Worm (Caenorhabditis elegans): Measurements from ENCODE around the gene K12H4.7.

K12H4.7 gene

ce11 chrIII:8027942-8028341, 22.9 kb downstream of the K12H4.7 start, which contains the start of gene mdt-30:
mdt-30 (minus strand) TSS chrIII:8028042.
- TF ChIP-seq lsy-2 (tag; optimal IDR thresholded peaks at IDR 0.05) = no peak
- no peak for TF ChIP-seq lin-13 (GFP tag; optimal IDR thresholded peaks at IDR 0.05)

- TF ChIP-seq ztf-11 (tag; optimal IDR thresholded peaks at IDR 0.05) (no peak), nhr-10 (tag; optimal IDR thresholded peaks at IDR 0.05) (no peak), fos-1 (tag; optimal IDR thresholded peaks at IDR 0.05) (no peak), Y55F3AM.14 (GFP tag; optimal IDR thresholded peaks at IDR 0.05) (no peak), nhr-23 (tag; optimal IDR thresholded peaks at IDR 0.05) (no peak), sem-4 (tag; optimal IDR thresholded peaks at IDR 0.05) (no peak), ceh-82 (tag; optimal IDR thresholded peaks at IDR 0.05) (no peak)
These were observed 28.8 kb downstream of the K12H4.7 start, which contains the start of gene F44B9.2 for ce11 chrIII:8022077-8022476. F44B9.2 (plus strand) TSS chrIII:8022463.

- peak; percentile 71 for TF ChIP-seq sma-9 (GFP tag; optimal IDR thresholded peaks at IDR 0.05)
- no peak for TF ChIP-seq sma-9 (tag; optimal IDR thresholded peaks at IDR 0.05)
- no peak for TF ChIP-seq egl-27 (tag; optimal IDR thresholded peaks at IDR 0.05)
- TF ChIP-seq blmp-1 (tag; optimal IDR thresholded peaks at IDR 0.05; ENCODE audit: insufficient read depth) = no peak
- no peak for TF ChIP-seq snpc-4 (tag; optimal IDR thresholded peaks at IDR 0.05)
- peak; percentile 63 for TF ChIP-seq mab-5 (tag; optimal IDR thresholded peaks at IDR 0.05)
- peak; percentile 51 for TF ChIP-seq lin-11 (tag; optimal IDR thresholded peaks at IDR 0.05)
- TF ChIP-seq crh-2 (tag; optimal IDR thresholded peaks at IDR 0.05) = peak; percentile 83
- no peak for TF ChIP-seq lin-39 (tag; optimal IDR thresholded peaks at IDR 0.05)
- TF ChIP-seq unc-62 (GFP tag; optimal IDR thresholded peaks at IDR 0.05) = no peak
- no peak for TF ChIP-seq peb-1 (tag; optimal IDR thresholded peaks at IDR 0.05)
- no peak for TF ChIP-seq mdl-1 (tag; optimal IDR thresholded peaks at IDR 0.05)
- TF ChIP-seq ZK546.5 (tag; optimal IDR thresholded peaks at IDR 0.05) = no peak
- no peak for TF ChIP-seq nhr-12 (tag; optimal IDR thresholded peaks at IDR 0.05)
- no peak for TF ChIP-seq ceh-82 (tag; optimal IDR thresholded peaks at IDR 0.05)
- no peak for TF ChIP-seq ztf-11 (tag; optimal IDR thresholded peaks at IDR 0.05)
- TF ChIP-seq sem-4 (tag; optimal IDR thresholded peaks at IDR 0.05) = peak; percentile 51
- TF ChIP-seq dmd-4 (tag; optimal IDR thresholded peaks at IDR 0.05) = no peak
- no peak for TF ChIP-seq nhr-77 (tag; optimal IDR thresholded peaks at IDR 0.05)
- no peak for TF ChIP-seq Y55F3AM.14 (GFP tag; optimal IDR thresholded peaks at IDR 0.05)
- TF ChIP-seq unc-39 (tag; optimal IDR thresholded peaks at IDR 0.05) = no peak
- TF ChIP-seq nhr-10 (tag; optimal IDR thresholded peaks at IDR 0.05) = no peak
- peak; percentile 74 for TF ChIP-seq nhr-25 (tag; optimal IDR thresholded peaks at IDR 0.05)
- TF ChIP-seq ama-1 (optimal IDR thresholded peaks at IDR 0.05) = no peak
- peak; percentile 82 for TF ChIP-seq nhr-129 (tag; optimal IDR thresholded peaks at IDR 0.05)
- TF ChIP-seq lin-13 (GFP tag; optimal IDR thresholded peaks at IDR 0.05) = peak; percentile 85
- no peak for TF ChIP-seq R02D3.7 (tag; optimal IDR thresholded peaks at IDR 0.05)
- peak; percentile 16 for TF ChIP-seq zag-1 (tag; optimal IDR thresholded peaks at IDR 0.05)
- TF ChIP-seq elt-1 (tag; optimal IDR thresholded peaks at IDR 0.05) = no peak
- TF ChIP-seq nhr-21 (tag; optimal IDR thresholded peaks at IDR 0.05) = peak; percentile 58
- TF ChIP-seq lsy-2 (tag; optimal IDR thresholded peaks at IDR 0.05) = peak; percentile 77 to 92
- no peak for TF ChIP-seq nhr-6 (tag; optimal IDR thresholded peaks at IDR 0.05)
- peak; percentile 44 for TF ChIP-seq skn-1 (tag; optimal IDR thresholded peaks at IDR 0.05)
- no peak for TF ChIP-seq elt-3 (tag; optimal IDR thresholded peaks at IDR 0.05)
- TF ChIP-seq mbf-1 (tag; optimal IDR thresholded peaks at IDR 0.05) = no peak
- no peak for TF ChIP-seq nhr-11 (tag; optimal IDR thresholded peaks at IDR 0.05)
- TF ChIP-seq nhr-23 (tag; optimal IDR thresholded peaks at IDR 0.05) = no peak
- peak; percentile 7 for TF ChIP-seq nhr-237 (tag; optimal IDR thresholded peaks at IDR 0.05)
- TF ChIP-seq sma-3 (GFP tag; optimal IDR thresholded peaks at IDR 0.05) = peak; percentile 73
- no peak for TF ChIP-seq alr-1 (tag; optimal IDR thresholded peaks at IDR 0.05)
- TF ChIP-seq ceh-16 (tag; optimal IDR thresholded peaks at IDR 0.05) = peak; percentile 58
- peak; percentile 89 for TF ChIP-seq unc-55 (GFP tag; optimal IDR thresholded peaks at IDR 0.05)
- TF ChIP-seq fos-1 (tag; optimal IDR thresholded peaks at IDR 0.05) = peak; percentile 72
- TF ChIP-seq aly-2 (tag; optimal IDR thresholded peaks at IDR 0.05) = no peak
- peak; percentile 61 for TF ChIP-seq F13H6.1 (tag; optimal IDR thresholded peaks at IDR 0.05)
- TF ChIP-seq C34F6.9 (tag; optimal IDR thresholded peaks at IDR 0.05) = peak; percentile 95
- peak; percentile 87 for TF ChIP-seq gmeb-1 (tag; optimal IDR thresholded peaks at IDR 0.05)
- no peak for TF ChIP-seq ztf-4 (tag; optimal IDR thresholded peaks at IDR 0.05)
- TF ChIP-seq ztf-1 (GFP tag; conservative IDR thresholded peaks at IDR 0.05) = no peak
These were observed 30.0 kb downstream of the K12H4.7 start, which contains the start of gene lin-36 for ce11 chrIII:8020823-8021332. lin-36 (minus strand) TSS chrIII:8020873.

All from whole organism, L2 larva.